Worm (Caenorhabditis elegans) whole organism, L4 larva: ENCODE results near the gene T03G6.1.
A peak's percentile ranks its signal among the peaks of the same experiment; 100 is the strongest.

Source experiments
- D1046.2 ChIP-seq: fragments of 200-800 bp; sonication (Bioruptor generic); IDR thresholded peaks from 2 replicates; pipeline ENCODE4 v1.3.6; 2022; ENCODE audit warnings: missing genetic modification characterization, missing compliant biosample characterization
- F26F4.8 ChIP-seq: fragments of 200-800 bp; sonication (Bioruptor generic); conservative IDR thresholded peaks from 2 replicates; pipeline ENCODE4 v1.3.6; 2022; ENCODE audit warnings: missing genetic modification characterization, missing compliant biosample characterization
- F37D6.2 ChIP-seq: sonication (generic microtip); optimal IDR thresholded peaks from 2 replicates; lab custom pipeline; 2016; ENCODE audit warnings: mild to moderate bottlenecking, missing genetic modification characterization, missing compliant biosample characterization
- T20F7.1 ChIP-seq: fragments of 200-800 bp; sonication (Bioruptor generic); optimal IDR thresholded peaks from 2 replicates; lab custom pipeline; 2018; ENCODE audit warnings: mild to moderate bottlenecking, missing genetic modification characterization, missing compliant biosample characterization
- T26A8.4 ChIP-seq: fragments of 200-800 bp; sonication (Bioruptor generic); IDR thresholded peaks from 2 replicates; pipeline ENCODE4 v1.3.6; 2022; ENCODE audit warnings: missing genetic modification characterization, missing compliant biosample characterization
- Y105C5A.15 ChIP-seq: fragments of 200-800 bp; sonication (Bioruptor generic); IDR thresholded peaks from 2 replicates; pipeline ENCODE4 v1.3.6; 2022; ENCODE audit warnings: missing genetic modification characterization, missing compliant biosample characterization
- Y5F2A.4 ChIP-seq: fragments of 200-800 bp; sonication (Bioruptor generic); optimal IDR thresholded peaks from 2 replicates; lab custom pipeline; 2018; ENCODE audit warnings: mild to moderate bottlenecking, missing genetic modification characterization, missing compliant biosample characterization
- ZK337.2 ChIP-seq: fragments of 200-800 bp; sonication (Bioruptor generic); IDR thresholded peaks from 2 replicates; pipeline ENCODE4 v1.3.6; 2022; ENCODE audit warnings: missing genetic modification reagents, missing genetic modification characterization, missing compliant biosample characterization
- aha-1 ChIP-seq: fragments of 150-350 bp; peaks from one replicate; lab custom pipeline; 2014; ENCODE audit warnings: missing biosample characterization, missing genetic modification characterization
- arid-1 ChIP-seq: fragments of 200-800 bp; sonication (Bioruptor generic); conservative IDR thresholded peaks from 2 replicates; pipeline ENCODE4 v1.3.6; 2022; ENCODE audit warnings: missing genetic modification reagents, missing genetic modification characterization, missing compliant biosample characterization
- attf-4 ChIP-seq: sonication (generic microtip); optimal IDR thresholded peaks from 3 replicates; lab custom pipeline; 2017; ENCODE audit warnings: missing biosample characterization, missing genetic modification characterization
- ceh-20 ChIP-seq: fragments of 200-800 bp; sonication (Bioruptor generic); IDR thresholded peaks from 2 replicates; pipeline ENCODE4 v1.3.6; 2022; ENCODE audit warnings: missing genetic modification reagents, missing genetic modification characterization, missing compliant biosample characterization
- ceh-28 ChIP-seq: fragments of 150-350 bp; optimal IDR thresholded peaks from 2 replicates; lab custom pipeline; 2014; ENCODE audit warnings: missing biosample characterization, missing genetic modification reagents, missing genetic modification characterization
- ceh-32 ChIP-seq: sonication (generic microtip); optimal IDR thresholded peaks from 2 replicates; lab custom pipeline; 2016; ENCODE audit warnings: mild to moderate bottlenecking, missing genetic modification characterization, missing compliant biosample characterization; ENCODE audit not compliant: poor library complexity
- ceh-44 ChIP-seq: fragments of 200-800 bp; sonication (Bioruptor generic); IDR thresholded peaks from 2 replicates; pipeline ENCODE4 v1.3.6; 2022; ENCODE audit warnings: missing genetic modification reagents, missing genetic modification characterization, missing compliant biosample characterization
- ceh-62 ChIP-seq: sonication (generic microtip); optimal IDR thresholded peaks from 2 replicates; lab custom pipeline; 2017; ENCODE audit warnings: missing biosample characterization, missing genetic modification characterization
- ces-1 ChIP-seq: fragments of 150-350 bp; sonication (generic microtip); optimal IDR thresholded peaks from 4 replicates; lab custom pipeline; 2014; ENCODE audit warnings: missing biosample characterization, missing genetic modification reagents, missing genetic modification characterization
- ctbp-1 ChIP-seq: fragments of 200-800 bp; sonication (Bioruptor generic); IDR thresholded peaks from 2 replicates; pipeline ENCODE4 v1.3.6; 2022; ENCODE audit warnings: missing genetic modification reagents, missing genetic modification characterization, missing compliant biosample characterization
- daf-19 ChIP-seq: fragments of 200-800 bp; sonication (Bioruptor generic); conservative IDR thresholded peaks from 2 replicates; pipeline ENCODE4 v1.3.6; 2022; ENCODE audit warnings: missing genetic modification characterization, missing compliant biosample characterization
- dmd-9 ChIP-seq: fragments of 200-800 bp; sonication (Bioruptor generic); IDR thresholded peaks from 2 replicates; pipeline ENCODE4 v1.3.6; 2022; ENCODE audit warnings: missing genetic modification reagents, missing genetic modification characterization, missing compliant biosample characterization
- dpl-1 ChIP-seq: fragments of 150-350 bp; optimal IDR thresholded peaks from 2 replicates; lab custom pipeline; 2014; ENCODE audit warnings: missing biosample characterization, missing genetic modification reagents, missing genetic modification characterization
- dve-1 ChIP-seq: sonication (generic microtip); optimal IDR thresholded peaks from 2 replicates; lab custom pipeline; 2017; ENCODE audit warnings: antibody characterized with exemption, mild to moderate bottlenecking, missing genetic modification characterization, missing compliant biosample characterization; ENCODE audit not compliant: insufficient read depth
- egl-27 ChIP-seq: sonication (generic microtip); optimal IDR thresholded peaks from 3 replicates; lab custom pipeline; 2017; ENCODE audit warnings: missing biosample characterization, missing genetic modification reagents, missing genetic modification characterization
- egl-43 ChIP-seq: fragments of 200-800 bp; sonication (Bioruptor generic); IDR thresholded peaks from 2 replicates; pipeline ENCODE4 v1.3.6; 2022; ENCODE audit warnings: missing genetic modification reagents, missing genetic modification characterization, missing compliant biosample characterization
- fkh-10 ChIP-seq: fragments of 150-350 bp; optimal IDR thresholded peaks from 2 replicates; lab custom pipeline; 2014; ENCODE audit warnings: missing biosample characterization, missing genetic modification reagents, missing genetic modification characterization
- hif-1 ChIP-seq, 2 experiments: sonication (generic microtip); optimal IDR thresholded peaks; 2 replicates each; lab custom pipeline; 2016 to 2017; ENCODE audit warnings: missing compliant biosample characterization in 2 of 2, missing genetic modification characterization in 2 of 2, missing genetic modification reagents in 2 of 2, missing genotype in 2 of 2, mild to moderate bottlenecking in 1 of 2
- hlh-11 ChIP-seq: fragments of 200-800 bp; sonication (Bioruptor generic); optimal IDR thresholded peaks from 2 replicates; lab custom pipeline; 2018; ENCODE audit warnings: mild to moderate bottlenecking, missing genetic modification characterization, missing compliant biosample characterization
- hmg-1.1 ChIP-seq: fragments of 200-800 bp; sonication (Bioruptor generic); IDR thresholded peaks from 2 replicates; pipeline ENCODE4 v1.3.6; 2022; ENCODE audit warnings: missing genetic modification reagents, missing genetic modification characterization, missing compliant biosample characterization
- lim-7 ChIP-seq: fragments of 200-800 bp; sonication (Bioruptor generic); IDR thresholded peaks from 2 replicates; pipeline ENCODE4 v1.3.6; 2022; ENCODE audit warnings: missing genetic modification characterization, missing compliant biosample characterization
- lin-13 ChIP-seq: fragments of 150-350 bp; optimal IDR thresholded peaks from 2 replicates; lab custom pipeline; 2014; ENCODE audit warnings: missing biosample characterization, missing genetic modification reagents, missing genetic modification characterization
- lin-15B ChIP-seq: fragments of 150-350 bp; sonication (generic microtip); optimal IDR thresholded peaks from 3 replicates; lab custom pipeline; 2014; ENCODE audit warnings: missing biosample characterization, missing genetic modification characterization
- lin-29 ChIP-seq: fragments of 200-800 bp; sonication (Bioruptor generic); IDR thresholded peaks from 2 replicates; pipeline ENCODE4 v1.3.6; 2022; ENCODE audit warnings: missing genetic modification reagents, missing genetic modification characterization, missing compliant biosample characterization
- lin-39 ChIP-seq: fragments of 150-350 bp; optimal IDR thresholded peaks from 2 replicates; lab custom pipeline; 2014; ENCODE audit warnings: missing biosample characterization, missing genetic modification reagents, missing genetic modification characterization
- madf-5 ChIP-seq, 2 experiments: fragments of 200-800 bp; sonication (Bioruptor generic); IDR thresholded peaks; 2 replicates each; pipeline ENCODE4 v1.3.6; 2022; ENCODE audit warnings: missing compliant biosample characterization in 2 of 2, missing genetic modification characterization in 2 of 2
- madf-9 ChIP-seq: fragments of 200-800 bp; sonication (Bioruptor generic); conservative IDR thresholded peaks from 2 replicates; pipeline ENCODE4 v1.3.6; 2022; ENCODE audit warnings: missing genetic modification reagents, missing genetic modification characterization, missing compliant biosample characterization
- nhr-10 ChIP-seq: fragments of 150-350 bp; optimal IDR thresholded peaks from 2 replicates; lab custom pipeline; 2014; ENCODE audit warnings: missing biosample characterization, missing genetic modification characterization
- nhr-11 ChIP-seq: fragments of 150-350 bp; optimal IDR thresholded peaks from 2 replicates; lab custom pipeline; 2014; ENCODE audit warnings: missing biosample characterization, missing genetic modification characterization
- nhr-111 ChIP-seq: fragments of 200-800 bp; sonication (Bioruptor generic); optimal IDR thresholded peaks from 2 replicates; lab custom pipeline; 2018; ENCODE audit warnings: mild to moderate bottlenecking, missing genetic modification characterization, missing compliant biosample characterization
- nhr-28 ChIP-seq: fragments of 150-350 bp; optimal IDR thresholded peaks from 2 replicates; lab custom pipeline; 2014; ENCODE audit warnings: missing biosample characterization, missing genetic modification characterization
- nhr-41 ChIP-seq: fragments of 200-800 bp; sonication (Bioruptor generic); IDR thresholded peaks from 2 replicates; pipeline ENCODE4 v1.3.6; 2022; ENCODE audit warnings: missing genetic modification reagents, missing genetic modification characterization, missing compliant biosample characterization
- nhr-76 ChIP-seq: fragments of 150-350 bp; optimal IDR thresholded peaks from 2 replicates; lab custom pipeline; 2014; ENCODE audit warnings: missing biosample characterization, missing genetic modification characterization
- nhr-77 ChIP-seq: fragments of 150-350 bp; optimal IDR thresholded peaks from 2 replicates; lab custom pipeline; 2014; ENCODE audit warnings: missing biosample characterization, missing genetic modification characterization
- pha-4 ChIP-seq, 2 experiments: fragments of 150-350 bp in 1 of 2; fragments of 200-800 bp in 1 of 2; sonication (Bioruptor generic) in 1 of 2; IDR thresholded peaks in 1 of 2; optimal IDR thresholded peaks in 1 of 2; 2 replicates each; pipeline versions ENCODE4 v1.3.6 to Lab custom; 2014 to 2022; ENCODE audit warnings: missing genetic modification characterization in 2 of 2, missing genetic modification reagents in 2 of 2, missing biosample characterization in 1 of 2, missing compliant biosample characterization in 1 of 2
- php-3 ChIP-seq: fragments of 200-800 bp; sonication (Bioruptor generic); IDR thresholded peaks from 2 replicates; pipeline ENCODE4 v1.3.6; 2022; ENCODE audit warnings: missing genetic modification reagents, missing genetic modification characterization, missing compliant biosample characterization
- pqm-1 ChIP-seq: sonication (generic microtip); optimal IDR thresholded peaks from 2 replicates; lab custom pipeline; 2017; ENCODE audit warnings: missing biosample characterization, missing genetic modification characterization
- set-16 ChIP-seq: fragments of 200-800 bp; sonication (Bioruptor generic); IDR thresholded peaks from 2 replicates; pipeline ENCODE4 v1.3.6; 2022; ENCODE audit warnings: missing genetic modification reagents, missing genetic modification characterization, missing compliant biosample characterization
- skn-1 ChIP-seq: fragments of 150-350 bp; optimal IDR thresholded peaks from 2 replicates; lab custom pipeline; 2014; ENCODE audit warnings: missing biosample characterization, missing genetic modification characterization
- snpc-1.2 ChIP-seq: fragments of 200-800 bp; sonication (Bioruptor generic); IDR thresholded peaks from 2 replicates; pipeline ENCODE4 v1.3.6; 2022; ENCODE audit warnings: missing genetic modification reagents, missing genetic modification characterization, missing compliant biosample characterization
- tra-1 ChIP-seq: fragments of 200-800 bp; sonication (Bioruptor generic); IDR thresholded peaks from 2 replicates; pipeline ENCODE4 v1.3.6; 2022; ENCODE audit warnings: missing genetic modification reagents, missing genetic modification characterization, missing compliant biosample characterization
- unc-62 ChIP-seq, 3 experiments: fragments of 150-350 bp in 1 of 3; sonication (generic microtip); optimal IDR thresholded peaks in 2 of 3; peaks in 1 of 3; 1 replicate in 1 of 3; 2 replicates in 2 of 3; lab custom pipeline; 2014 to 2017; ENCODE audit warnings: missing biosample characterization in 3 of 3, missing genetic modification characterization in 3 of 3, missing genetic modification reagents in 3 of 3, missing genotype in 1 of 3

T03G6.1 gene

ce11 chrX:2613077-2613476 lies 5.0 kb downstream of the T03G6.1 start (continued):
- TF ChIP-seq ceh-62 (tag; lab: Kevin White, UChicago), result no peak
- TF ChIP-seq fkh-10 (GFP tag; lab: Kevin White, UChicago), result no peak
- TF ChIP-seq T26A8.4 (GFP tag; lab: Robert Waterston, UW), result peak; percentile 83
- peak; percentile 87 for TF ChIP-seq nhr-111 (GFP tag; lab: Kevin White, UChicago)
- peak; percentile 25 for TF ChIP-seq dpl-1
- TF ChIP-seq nhr-28 (tag; lab: Kevin White, UChicago), result peak; percentile 58
- no peak for TF ChIP-seq nhr-76 (tag; lab: Kevin White, UChicago)
- TF ChIP-seq aha-1 (tag; lab: Kevin White, UChicago), result peak; percentile 94
- peak; percentile 78 for TF ChIP-seq lin-13 (GFP tag; lab: Kevin White, UChicago)
- peak; percentile 96 for TF ChIP-seq pha-4 (GFP tag; IDR thresholded peaks at IDR 0.05; lab: Robert Waterston, UW)
- TF ChIP-seq pha-4 (tag; optimal IDR thresholded peaks at IDR 0.05; lab: Kevin White, UChicago), result no peak
- peak; percentile 80 for TF ChIP-seq daf-19 (GFP tag; lab: Robert Waterston, UW)
- peak; percentile 72 for TF ChIP-seq lin-29
- TF ChIP-seq lin-15B (tag; lab: Kevin White, UChicago), result no peak
- no peak for TF ChIP-seq egl-27 (tag; lab: Kevin White, UChicago)
- TF ChIP-seq ctbp-1, result peak; percentile 75; the same call in 1 of the 2 replicates
- peak; percentile 58 for TF ChIP-seq T20F7.1 (GFP tag; lab: Kevin White, UChicago)
- peak; percentile 93; the same call in 1 of the 2 replicates for TF ChIP-seq Y105C5A.15 (GFP tag; lab: Robert Waterston, UW)
- TF ChIP-seq ceh-32 (tag; lab: Kevin White, UChicago), result no peak
- peak; percentile 65 for TF ChIP-seq Y5F2A.4 (GFP tag; lab: Kevin White, UChicago)
- peak; percentile 92 for TF ChIP-seq tra-1
- TF ChIP-seq ceh-28 (tag; lab: Kevin White, UChicago), result no peak
- peak; percentile 73 to 89; a peak in 3 of 4 replicates for TF ChIP-seq madf-5 (GFP tag; IDR thresholded peaks at IDR 0.05; lab: Robert Waterston, UW)
- no peak for TF ChIP-seq attf-4 (tag; lab: Kevin White, UChicago)
- TF ChIP-seq php-3 (GFP tag; lab: Robert Waterston, UW), result peak; percentile 70
- TF ChIP-seq F26F4.8 (GFP tag; lab: Robert Waterston, UW), result peak; percentile 86
- TF ChIP-seq set-16 (GFP tag; lab: Robert Waterston, UW), result peak; percentile 32; the same call in 1 of the 2 replicates
- no peak for TF ChIP-seq ces-1 (GFP tag; lab: Kevin White, UChicago)
- TF ChIP-seq pqm-1, result no peak
- peak; percentile 57; the same call in 1 of the 2 replicates for TF ChIP-seq nhr-41
- TF ChIP-seq madf-9, result peak; percentile 88
- TF ChIP-seq hmg-1.1, result peak; percentile 96
- TF ChIP-seq skn-1 (tag; lab: Kevin White, UChicago), result no peak
- TF ChIP-seq dve-1 (tag; lab: Kevin White, UChicago), result no peak
- TF ChIP-seq lin-39, result no peak
- TF ChIP-seq nhr-77 (tag; lab: Kevin White, UChicago), result peak; percentile 27
- TF ChIP-seq unc-62 (GFP tag; optimal IDR thresholded peaks at IDR 0.05 in 1 of 2; lab: Kevin White, UChicago), result peak in 1 of 2 experiments; percentile 94
- TF ChIP-seq unc-62 (tag; optimal IDR thresholded peaks at IDR 0.05; lab: Kevin White, UChicago), result no peak
- 0 out of 2 replicates have a peak, but pooled peaks have one; percentile 61 for TF ChIP-seq dmd-9 (GFP tag; lab: Robert Waterston, UW)
- peak; percentile 47; the same call in 1 of the 2 replicates for TF ChIP-seq ZK337.2 (GFP tag; lab: Robert Waterston, UW)
- TF ChIP-seq lim-7 (GFP tag; lab: Robert Waterston, UW), result peak; percentile 93
- TF ChIP-seq hlh-11, result peak; percentile 63
- peak in 1 of 2 experiments; percentile 54 for TF ChIP-seq hif-1 (tag; optimal IDR thresholded peaks at IDR 0.05; lab: Kevin White, UChicago)
- peak; percentile 91 for TF ChIP-seq arid-1 (GFP tag; lab: Robert Waterston, UW)
- TF ChIP-seq snpc-1.2, result peak; percentile 89
- no peak for TF ChIP-seq nhr-10 (tag; lab: Kevin White, UChicago)
- TF ChIP-seq ceh-44 (GFP tag; lab: Robert Waterston, UW), result peak; percentile 76
- peak; percentile 96 for TF ChIP-seq egl-43 (GFP tag; lab: Robert Waterston, UW)
- TF ChIP-seq F37D6.2, result peak; percentile 67
- TF ChIP-seq ceh-20 (GFP tag; lab: Robert Waterston, UW), result peak; percentile 77
- TF ChIP-seq nhr-11 (tag; lab: Kevin White, UChicago), result no peak
- peak; percentile 74; the same call in 1 of the 2 replicates for TF ChIP-seq D1046.2 (GFP tag; lab: Robert Waterston, UW)
